Worm (Caenorhabditis elegans) whole organism, mixed stage, embryonic: ENCODE measurements around the gene F20B6.9.

Experiments used
- M03D4.4 ChIP-seq: sonication (generic microtip); optimal IDR thresholded peaks from 2 replicates; lab custom pipeline; 2017; ENCODE audit warnings: mild to moderate bottlenecking, missing genetic modification characterization, missing compliant biosample characterization
- elt-1 ChIP-seq: sonication (generic microtip); optimal IDR thresholded peaks from 2 replicates; lab custom pipeline; 2017; ENCODE audit warnings: missing genetic modification characterization, mild to moderate bottlenecking, missing compliant biosample characterization, antibody characterized with exemption, moderate library complexity, borderline replicate concordance; ENCODE audit not compliant: insufficient read depth
- elt-3 ChIP-seq: fragments of 150-350 bp; optimal IDR thresholded peaks from 2 replicates; lab custom pipeline; 2014; ENCODE audit warnings: missing biosample characterization, missing genetic modification characterization
- nhr-12 ChIP-seq: fragments of 150-350 bp; optimal IDR thresholded peaks from 2 replicates; lab custom pipeline; 2014; ENCODE audit warnings: missing biosample characterization, missing genetic modification characterization
- pha-4 ChIP-seq: fragments of 150-350 bp; optimal IDR thresholded peaks from 2 replicates; lab custom pipeline; 2018; ENCODE audit warnings: missing biosample characterization, missing genetic modification reagents, missing genetic modification characterization
- tbx-8 ChIP-seq: fragments of 200-800 bp; sonication (Bioruptor generic); optimal IDR thresholded peaks from 2 replicates; lab custom pipeline; 2018; ENCODE audit warnings: mild to moderate bottlenecking, missing genetic modification characterization, moderate library complexity, missing compliant biosample characterization
- unc-62 ChIP-seq: fragments of 150-350 bp; optimal IDR thresholded peaks from 2 replicates; lab custom pipeline; 2014; ENCODE audit warnings: missing biosample characterization, missing genetic modification reagents, missing genetic modification characterization
- zip-8 ChIP-seq: fragments of 150-350 bp; optimal IDR thresholded peaks from 2 replicates; lab custom pipeline; 2014; ENCODE audit warnings: missing biosample characterization, missing genetic modification characterization

DNA sequence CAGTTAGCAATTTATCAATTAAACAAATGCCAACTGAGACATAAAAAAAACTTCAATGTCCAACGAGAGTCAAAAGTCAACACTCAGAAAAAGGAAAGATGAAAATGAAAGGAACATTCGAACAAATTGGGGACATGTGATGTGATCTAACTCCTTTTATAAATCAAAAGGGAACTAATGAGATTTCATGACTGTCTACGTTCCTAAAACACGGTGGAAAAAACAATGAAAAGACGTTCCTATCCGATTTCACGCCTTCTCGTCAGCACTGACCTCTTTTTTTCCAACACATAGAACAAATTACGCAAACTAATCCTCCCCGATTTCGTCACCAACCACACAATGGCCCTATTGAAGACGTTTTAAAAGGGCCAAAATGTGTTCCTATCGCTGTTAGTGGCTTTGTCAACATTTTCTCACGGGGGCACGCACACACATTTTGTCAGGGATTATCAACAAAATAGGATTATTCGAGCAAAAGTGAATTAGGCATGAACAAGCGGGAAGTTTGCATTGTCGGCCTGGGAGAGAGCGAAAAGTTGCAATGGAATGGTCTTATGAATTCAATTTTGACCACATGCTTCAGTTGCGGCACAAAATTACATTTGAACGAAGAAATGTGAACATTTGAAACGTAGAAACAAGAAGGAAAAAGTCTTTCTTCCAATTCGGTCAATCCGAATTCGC is 48.0 kb downstream of the F20B6.9 start:
- no peak for TF ChIP-seq elt-1 (tag; lab: Kevin White, UChicago)
- no peak for TF ChIP-seq pha-4 (tag; lab: Kevin White, UChicago)
- TF ChIP-seq elt-3 (tag; lab: Kevin White, UChicago) = no peak
- no peak for TF ChIP-seq M03D4.4 (tag; lab: Kevin White, UChicago)
- no peak for TF ChIP-seq unc-62
- no peak for TF ChIP-seq tbx-8 (GFP tag; lab: Kevin White, UChicago)
- TF ChIP-seq nhr-12 (tag; lab: Kevin White, UChicago) = no peak
- TF ChIP-seq zip-8 = no peak
